Fruit fly (Drosophila melanogaster) whole organism, embryonic: Measurements from ENCODE around the gene Cipc.

ENCODE experiments used
- Atf6 ChIP-seq: fragments of 200-800 bp; sonication (Bioruptor generic); IDR thresholded peaks from 2 replicates; pipeline ENCODE4 v1.3.6; 2022; ENCODE audit warnings: missing biosample characterization, missing genetic modification characterization
- BEAF-32 ChIP-seq: fragments of 200-800 bp; sonication (Bioruptor generic); optimal IDR thresholded peaks from 3 replicates; lab custom pipeline; 2017; ENCODE audit warnings: missing biosample characterization, missing genetic modification characterization, mild to moderate bottlenecking, moderate library complexity, missing genetic modification reagents
- CG10979 ChIP-seq: fragments of 200-800 bp; sonication (Bioruptor generic); optimal IDR thresholded peaks from 2 replicates; lab custom pipeline; 2018; ENCODE audit warnings: missing biosample characterization, mild to moderate bottlenecking, missing genetic modification characterization, moderate library complexity
- CG11696 ChIP-seq: fragments of 200-800 bp; sonication (Bioruptor generic); IDR thresholded peaks from 2 replicates; pipeline ENCODE4 v1.3.6; 2022; ENCODE audit warnings: missing biosample characterization, missing genetic modification characterization
- CG12219 ChIP-seq: fragments of 200-800 bp; sonication (Bioruptor generic); optimal IDR thresholded peaks from 3 replicates; lab custom pipeline; 2018; ENCODE audit warnings: missing biosample characterization, mild to moderate bottlenecking, missing genetic modification characterization
- CG12769 ChIP-seq: fragments of 200-800 bp; sonication (Bioruptor generic); optimal IDR thresholded peaks from 2 replicates; lab custom pipeline; 2019; ENCODE audit warnings: missing biosample characterization, mild to moderate bottlenecking, missing genetic modification characterization, moderate library complexity
- CG13287 ChIP-seq: fragments of 200-800 bp; sonication (Bioruptor generic); IDR thresholded peaks from 2 replicates; pipeline ENCODE4 v1.3.6; 2022; ENCODE audit warnings: missing biosample characterization, missing genetic modification characterization; ENCODE audit not compliant: partially characterized antibody
- CG13296 ChIP-seq: fragments of 200-800 bp; sonication (Bioruptor generic); optimal IDR thresholded peaks from 3 replicates; lab custom pipeline; 2018; ENCODE audit warnings: missing biosample characterization, mild to moderate bottlenecking, missing genetic modification characterization
- CG13424 ChIP-seq: fragments of 200-800 bp; sonication (Bioruptor generic); optimal IDR thresholded peaks from 2 replicates; lab custom pipeline; 2019; ENCODE audit warnings: missing biosample characterization, mild to moderate bottlenecking, missing genetic modification characterization, moderate library complexity
- CG15011 ChIP-seq: fragments of 200-800 bp; sonication (Bioruptor generic); optimal IDR thresholded peaks from 3 replicates; lab custom pipeline; 2018; ENCODE audit warnings: missing biosample characterization, mild to moderate bottlenecking, missing genetic modification characterization
- CG15696 ChIP-seq: fragments of 200-800 bp; sonication (Bioruptor generic); optimal IDR thresholded peaks from 2 replicates; lab custom pipeline; 2019; ENCODE audit warnings: missing biosample characterization, mild to moderate bottlenecking, missing genetic modification characterization, moderate library complexity
- CG1647 ChIP-seq: fragments of 200-800 bp; sonication (Bioruptor generic); optimal IDR thresholded peaks from 3 replicates; lab custom pipeline; 2016; ENCODE audit warnings: missing biosample characterization, missing genetic modification characterization
- CG3838 ChIP-seq: fragments of 200-800 bp; sonication (Bioruptor generic); optimal IDR thresholded peaks from 3 replicates; lab custom pipeline; 2016; ENCODE audit warnings: missing biosample characterization, missing genetic modification characterization
- CG4328 ChIP-seq: fragments of 200-800 bp; sonication (Bioruptor generic); optimal IDR thresholded peaks from 3 replicates; lab custom pipeline; 2017; ENCODE audit warnings: missing biosample characterization, missing genetic modification reagents, missing genetic modification characterization
- CG4854 ChIP-seq: fragments of 200-800 bp; sonication (Bioruptor generic); optimal IDR thresholded peaks from 2 replicates; lab custom pipeline; 2016; ENCODE audit warnings: missing biosample characterization, missing genetic modification characterization, inconsistent platforms
- CG6765 ChIP-seq: fragments of 200-800 bp; sonication (Bioruptor generic); optimal IDR thresholded peaks from 3 replicates; lab custom pipeline; 2017; ENCODE audit warnings: missing biosample characterization, mild to moderate bottlenecking, missing genetic modification characterization
- CG6791 ChIP-seq: fragments of 200-800 bp; sonication (Bioruptor generic); IDR thresholded peaks from 3 replicates; pipeline ENCODE4 v1.3.6; 2022; ENCODE audit warnings: missing biosample characterization, missing genetic modification characterization; ENCODE audit not compliant: partially characterized antibody
- CG8388 ChIP-seq: fragments of 200-800 bp; sonication (Bioruptor generic); optimal IDR thresholded peaks from 2 replicates; lab custom pipeline; 2019; ENCODE audit warnings: missing biosample characterization, mild to moderate bottlenecking, missing genetic modification characterization, moderate library complexity
- CG8478 ChIP-seq: fragments of >200 bp; optimal IDR thresholded peaks from 2 replicates; lab custom pipeline; 2018
- CG9727 ChIP-seq: fragments of 200-800 bp; sonication (Bioruptor generic); optimal IDR thresholded peaks from 3 replicates; lab custom pipeline; 2017; ENCODE audit warnings: missing biosample characterization, mild to moderate bottlenecking, missing genetic modification characterization
- Dad ChIP-seq: fragments of 200-800 bp; sonication (Bioruptor generic); optimal IDR thresholded peaks from 3 replicates; lab custom pipeline; 2016; ENCODE audit warnings: missing biosample characterization, missing genetic modification characterization
- Dbx ChIP-seq: fragments of 200-800 bp; sonication (Bioruptor generic); IDR thresholded peaks from 3 replicates; pipeline ENCODE4 v1.3.6; 2022; ENCODE audit warnings: missing biosample characterization, missing genetic modification characterization
- Gsc ChIP-seq: fragments of 200-800 bp; sonication (Bioruptor generic); IDR thresholded peaks from 2 replicates; pipeline ENCODE4 v1.3.6; 2022; ENCODE audit warnings: missing biosample characterization, missing genetic modification characterization
- Hmr ChIP-seq: fragments of 200-800 bp; sonication (Bioruptor generic); optimal IDR thresholded peaks from 3 replicates; lab custom pipeline; 2017; ENCODE audit warnings: mild to moderate bottlenecking, missing biosample characterization, missing genetic modification reagents, missing genetic modification characterization
- Nf-YC ChIP-seq: fragments of 200-800 bp; optimal IDR thresholded peaks from 3 replicates; lab custom pipeline; 2019; ENCODE audit warnings: missing biosample characterization, mild to moderate bottlenecking, missing genetic modification characterization, moderate library complexity
- Poxn ChIP-seq: fragments of 200-800 bp; sonication (Bioruptor generic); IDR thresholded peaks from 2 replicates; pipeline ENCODE4 v1.3.6; 2022; ENCODE audit warnings: missing biosample characterization, missing genetic modification characterization
- Ptx1 ChIP-seq: fragments of 200-800 bp; sonication (Bioruptor generic); IDR thresholded peaks from 2 replicates; pipeline ENCODE4 v1.3.6; 2022; ENCODE audit warnings: missing biosample characterization, missing genetic modification characterization
- Rfx ChIP-seq: fragments of 200-800 bp; sonication (Bioruptor generic); IDR thresholded peaks from 2 replicates; pipeline ENCODE4 v1.3.6; 2022; ENCODE audit warnings: missing biosample characterization, missing genetic modification characterization
- Side ChIP-seq: fragments of 200-800 bp; sonication (Bioruptor generic); optimal IDR thresholded peaks from 2 replicates; lab custom pipeline; 2016; ENCODE audit warnings: missing biosample characterization, missing genetic modification characterization
- Stat92E ChIP-seq, 3 experiments: fragments of >200 bp in 2 of 3; fragments of 200-800 bp in 1 of 3; sonication (Bioruptor generic) in 1 of 3; optimal IDR thresholded peaks; 2 replicates each; lab custom pipeline; 2017 to 2019; ENCODE audit warnings: missing biosample characterization in 3 of 3, missing genetic modification characterization in 3 of 3, mild to moderate bottlenecking in 1 of 3, moderate library complexity in 1 of 3
- Usf ChIP-seq: fragments of 200-800 bp; sonication (Bioruptor generic); optimal IDR thresholded peaks from 2 replicates; lab custom pipeline; 2017; ENCODE audit warnings: missing genotype, missing biosample characterization, missing genetic modification characterization
- Xbp1 ChIP-seq: fragments of 200-800 bp; sonication (Bioruptor generic); optimal IDR thresholded peaks from 3 replicates; lab custom pipeline; 2016; ENCODE audit warnings: missing biosample characterization, mild to moderate bottlenecking, missing genetic modification characterization
- Xrp1 ChIP-seq: fragments of 200-800 bp; sonication (Bioruptor generic); IDR thresholded peaks from 2 replicates; pipeline ENCODE4 v1.3.6; 2022; ENCODE audit warnings: missing biosample characterization, missing genetic modification characterization
- ara ChIP-seq: fragments of 200-800 bp; sonication (Bioruptor generic); IDR thresholded peaks from 2 replicates; pipeline ENCODE4 v1.3.6; 2022; ENCODE audit warnings: missing biosample characterization, missing genetic modification characterization
- btn ChIP-seq: fragments of 200-800 bp; sonication (Bioruptor generic); optimal IDR thresholded peaks from 2 replicates; lab custom pipeline; 2016; ENCODE audit warnings: missing biosample characterization, missing genetic modification characterization
- disco-r ChIP-seq: fragments of 200-800 bp; sonication (Bioruptor generic); optimal IDR thresholded peaks from 2 replicates; lab custom pipeline; 2016; ENCODE audit warnings: missing biosample characterization, missing genetic modification characterization
- dpn ChIP-seq, 2 experiments: fragments of 200-800 bp; sonication (Bioruptor generic); optimal IDR thresholded peaks; 3 replicates each; lab custom pipeline; 2016; ENCODE audit warnings: missing biosample characterization in 2 of 2, missing genetic modification characterization in 2 of 2
- dysf ChIP-seq: fragments of 200-800 bp; sonication (Bioruptor generic); IDR thresholded peaks from 3 replicates; pipeline ENCODE4 v1.3.6; 2022; ENCODE audit warnings: missing biosample characterization, missing genetic modification characterization
- esg ChIP-seq: fragments of 200-800 bp; sonication (Bioruptor generic); conservative IDR thresholded peaks from 2 replicates; pipeline ENCODE4 v1.3.6; 2022; ENCODE audit warnings: missing biosample characterization, missing genetic modification characterization
- ewg ChIP-seq: fragments of 200-800 bp; sonication (Bioruptor generic); optimal IDR thresholded peaks from 3 replicates; lab custom pipeline; 2017; ENCODE audit warnings: mild to moderate bottlenecking, missing biosample characterization, missing genetic modification reagents, missing genetic modification characterization
- fu2 ChIP-seq: fragments of 200-800 bp; sonication (Bioruptor generic); optimal IDR thresholded peaks from 2 replicates; lab custom pipeline; 2016; ENCODE audit warnings: missing biosample characterization, missing genetic modification characterization
- hb ChIP-seq: fragments of 200-800 bp; sonication (Bioruptor generic); IDR thresholded peaks from 3 replicates; pipeline ENCODE4 v1.3.6; 2022; ENCODE audit warnings: missing biosample characterization, missing genetic modification characterization; ENCODE audit not compliant: partially characterized antibody
- lola ChIP-seq, 3 experiments: fragments of >200 bp in 2 of 3; fragments of 200-800 bp in 1 of 3; sonication (Bioruptor generic) in 1 of 3; optimal IDR thresholded peaks; 2 replicates each; lab custom pipeline; 2017 to 2019; ENCODE audit warnings: missing biosample characterization in 3 of 3, missing genetic modification characterization in 3 of 3, mild to moderate bottlenecking in 1 of 3, moderate library complexity in 1 of 3
- peb ChIP-seq: fragments of 200-800 bp; sonication (Bioruptor generic); IDR thresholded peaks from 2 replicates; pipeline ENCODE4 v1.3.6; 2022; ENCODE audit warnings: missing biosample characterization, missing genetic modification characterization
- pnt ChIP-seq: fragments of 200-800 bp; sonication (Bioruptor generic); optimal IDR thresholded peaks from 3 replicates; lab custom pipeline; 2016; ENCODE audit warnings: missing biosample characterization, missing genetic modification characterization
- ranshi ChIP-seq: fragments of 200-800 bp; sonication (Bioruptor generic); IDR thresholded peaks from 2 replicates; pipeline ENCODE4 v1.3.6; 2022; ENCODE audit warnings: missing biosample characterization, missing genetic modification characterization
- salm ChIP-seq: fragments of 200-800 bp; sonication (Bioruptor generic); optimal IDR thresholded peaks from 2 replicates; lab custom pipeline; 2018; ENCODE audit warnings: missing biosample characterization, mild to moderate bottlenecking, missing genetic modification characterization
- sd ChIP-seq: fragments of 200-800 bp; sonication (Bioruptor generic); optimal IDR thresholded peaks from 3 replicates; lab custom pipeline; 2018; ENCODE audit warnings: missing biosample characterization, mild to moderate bottlenecking, missing genetic modification characterization, moderate library complexity
- sens ChIP-seq: fragments of 200-800 bp; sonication (Bioruptor generic); peaks from one replicate; lab custom pipeline; 2016; ENCODE audit warnings: missing biosample characterization, missing genetic modification characterization
- sima ChIP-seq: fragments of 200-800 bp; sonication (Bioruptor generic); optimal IDR thresholded peaks from 2 replicates; lab custom pipeline; 2016; ENCODE audit warnings: missing biosample characterization, missing genetic modification characterization

The Cipc gene

dm6 chr3R:26106595-26107152 is at the start of gene Cipc (continued):
- TF ChIP-seq CG13287 = peak; percentile 32; the same call in 1 of the 2 replicates
- TF ChIP-seq CG15696 (tag; lab: Kevin White, UChicago) = peak; percentile 30
- peak; percentile 89 for TF ChIP-seq Rfx
- peak; percentile 66 for TF ChIP-seq ranshi (GFP tag; lab: Robert Waterston, UW)
- TF ChIP-seq peb (GFP tag; lab: Robert Waterston, UW) = no peak
- TF ChIP-seq Atf6 (GFP tag; lab: Robert Waterston, UW) = no peak; the same call in none of the 2 replicates
- peak; percentile 79 for TF ChIP-seq Ptx1 (GFP tag; lab: Robert Waterston, UW)
- TF ChIP-seq CG8388 (GFP tag; lab: Kevin White, UChicago) = peak; percentile 61
- peak; percentile 77 for TF ChIP-seq CG1647 (GFP tag; lab: Kevin White, UChicago)
- peak; percentile 49 for TF ChIP-seq Xbp1 (GFP tag; lab: Kevin White, UChicago)
- TF ChIP-seq lola (GFP tag; optimal IDR thresholded peaks at IDR 0.05; lab: Kevin White, UChicago) = peak in 1 of 3 experiments; percentile 41
- no peak for TF ChIP-seq pnt (GFP tag; lab: Kevin White, UChicago)
- no peak for TF ChIP-seq CG6791 (GFP tag; lab: Robert Waterston, UW)
- no peak for TF ChIP-seq btn (GFP tag; lab: Kevin White, UChicago)
- TF ChIP-seq esg = no peak; the same call in 1 of the 2 replicates
- TF ChIP-seq BEAF-32 (GFP tag; lab: Kevin White, UChicago) = no peak
- TF ChIP-seq Dbx = peak; percentile 91
- peak; percentile 85 for TF ChIP-seq CG13296
- no peak for TF ChIP-seq Gsc
- TF ChIP-seq Hmr (GFP tag; lab: Kevin White, UChicago) = peak; percentile 90
- TF ChIP-seq CG13424 = peak; percentile 86
- peak; percentile 37 for TF ChIP-seq Side (GFP tag; lab: Kevin White, UChicago)
- TF ChIP-seq CG12219 (GFP tag; lab: Kevin White, UChicago) = no peak
- no peak; the same call in 1 of the 2 replicates for TF ChIP-seq ara (GFP tag; lab: Robert Waterston, UW)
- peak; percentile 81 for TF ChIP-seq Xrp1 (GFP tag; lab: Robert Waterston, UW)
- TF ChIP-seq sens (GFP tag; lab: Kevin White, UChicago) = peak; percentile 51
- TF ChIP-seq Poxn (GFP tag; lab: Robert Waterston, UW) = no peak
- peak; percentile 79 for TF ChIP-seq CG4328 (GFP tag; lab: Kevin White, UChicago)
- peak; percentile 48 for TF ChIP-seq CG15011
- TF ChIP-seq hb (GFP tag; lab: Robert Waterston, UW) = 0 out of 3 replicates have a peak, but pooled peaks have one; percentile 47
- TF ChIP-seq dysf = peak; percentile 96
- peak; percentile 69 for TF ChIP-seq CG6765 (GFP tag; lab: Kevin White, UChicago)
- peak; percentile 68 for TF ChIP-seq CG12769 (tag; lab: Kevin White, UChicago)
- peak; percentile 19 to 69 for TF ChIP-seq dpn (GFP tag; optimal IDR thresholded peaks at IDR 0.05; lab: Kevin White, UChicago)
- TF ChIP-seq fu2 = no peak
- TF ChIP-seq salm = peak; percentile 61
- TF ChIP-seq CG3838 (GFP tag; lab: Kevin White, UChicago) = no peak
- TF ChIP-seq CG4854 (GFP tag; lab: Kevin White, UChicago) = peak; percentile 38
- TF ChIP-seq Usf (GFP tag; lab: Kevin White, UChicago) = no peak
- peak; percentile 20; the same call in 1 of the 2 replicates for TF ChIP-seq CG11696 (GFP tag; lab: Robert Waterston, UW)
- no peak for TF ChIP-seq disco-r (GFP tag; lab: Kevin White, UChicago)
- TF ChIP-seq CG9727 (GFP tag; lab: Kevin White, UChicago) = peak; percentile 80
- peak; percentile 71 for TF ChIP-seq sd (tag; lab: Kevin White, UChicago)
- TF ChIP-seq sima (GFP tag; lab: Kevin White, UChicago) = no peak
- peak; percentile 79 for TF ChIP-seq Nf-YC (tag; lab: Kevin White, UChicago)
- no peak for TF ChIP-seq Dad (GFP tag; lab: Kevin White, UChicago)
- TF ChIP-seq CG10979 (tag; lab: Kevin White, UChicago) = peak; percentile 66
- no peak for TF ChIP-seq CG8478 (lab: Kevin White, UChicago)
- no peak for TF ChIP-seq Stat92E (GFP tag; optimal IDR thresholded peaks at IDR 0.05; lab: Kevin White, UChicago)
- peak; percentile 38 for TF ChIP-seq ewg (GFP tag; lab: Kevin White, UChicago)
